Fruit fly (Drosophila melanogaster) whole organism, pupa: ENCODE measurements around the gene CG15880.

ENCODE experiments used
- CG12605 ChIP-seq: fragments of 200-800 bp; sonication (Bioruptor generic); IDR thresholded peaks from 2 replicates; pipeline ENCODE4 v1.3.6; 2022; ENCODE audit warnings: missing biosample characterization, missing genetic modification characterization
- CG13204 ChIP-seq: fragments of 200-800 bp; sonication (Bioruptor generic); optimal IDR thresholded peaks from 2 replicates; lab custom pipeline; 2018; ENCODE audit warnings: missing biosample characterization, mild to moderate bottlenecking, missing genetic modification characterization, moderate library complexity
- CG14655 ChIP-seq: fragments of 200-800 bp; sonication (Bioruptor generic); optimal IDR thresholded peaks from 3 replicates; lab custom pipeline; 2017; ENCODE audit warnings: mild to moderate bottlenecking, missing biosample characterization, missing genetic modification reagents, missing genetic modification characterization
- CG15710 ChIP-seq: fragments of 200-800 bp; sonication (Bioruptor generic); optimal IDR thresholded peaks from 2 replicates; lab custom pipeline; 2018; ENCODE audit warnings: missing biosample characterization, mild to moderate bottlenecking, missing genetic modification characterization, moderate library complexity
- CG17806 ChIP-seq: fragments of 200-800 bp; sonication (Bioruptor generic); optimal IDR thresholded peaks from 2 replicates; lab custom pipeline; 2018; ENCODE audit warnings: missing biosample characterization, mild to moderate bottlenecking, missing genetic modification characterization, moderate library complexity
- CG32121 ChIP-seq: fragments of 200-800 bp; sonication (Bioruptor generic); IDR thresholded peaks from 2 replicates; pipeline ENCODE4 v1.3.6; 2022; ENCODE audit warnings: missing biosample characterization, missing genetic modification characterization
- CG34367 ChIP-seq: fragments of 200-800 bp; sonication (Bioruptor generic); optimal IDR thresholded peaks from 2 replicates; lab custom pipeline; 2018; ENCODE audit warnings: missing biosample characterization, mild to moderate bottlenecking, missing genetic modification characterization
- CG4496 ChIP-seq: fragments of 200-800 bp; sonication (Bioruptor generic); IDR thresholded peaks from 3 replicates; pipeline ENCODE4 v1.3.6; 2022; ENCODE audit warnings: missing biosample characterization, missing genetic modification characterization
- CG8159 ChIP-seq: fragments of 200-800 bp; sonication (Bioruptor generic); optimal IDR thresholded peaks from 3 replicates; lab custom pipeline; 2018; ENCODE audit warnings: missing biosample characterization, mild to moderate bottlenecking, missing genetic modification characterization, moderate library complexity
- CG8301 ChIP-seq: fragments of 200-800 bp; sonication (Bioruptor generic); optimal IDR thresholded peaks from 2 replicates; lab custom pipeline; 2018; ENCODE audit warnings: missing biosample characterization, mild to moderate bottlenecking, missing genetic modification characterization
- CG9948 ChIP-seq: fragments of 200-800 bp; sonication (Bioruptor generic); optimal IDR thresholded peaks from 2 replicates; lab custom pipeline; 2018; ENCODE audit warnings: missing biosample characterization, mild to moderate bottlenecking, missing genetic modification characterization, moderate library complexity
- D1 ChIP-seq: fragments of 200-800 bp; sonication (Bioruptor generic); optimal IDR thresholded peaks from 2 replicates; lab custom pipeline; 2018; ENCODE audit warnings: missing biosample characterization, mild to moderate bottlenecking, missing genetic modification characterization, moderate library complexity
- EcR ChIP-seq: fragments of 200-800 bp; sonication (Bioruptor generic); optimal IDR thresholded peaks from 3 replicates; lab custom pipeline; 2019; ENCODE audit warnings: missing biosample characterization, missing genetic modification characterization, mild to moderate bottlenecking, moderate library complexity, missing genetic modification reagents
- Ets98B ChIP-seq: fragments of 200-800 bp; sonication (Bioruptor generic); IDR thresholded peaks from 2 replicates; pipeline ENCODE4 v1.3.6; 2022; ENCODE audit warnings: missing biosample characterization, missing genetic modification characterization
- Pif1A ChIP-seq: fragments of 200-800 bp; sonication (Bioruptor generic); optimal IDR thresholded peaks from 3 replicates; lab custom pipeline; 2016; ENCODE audit warnings: missing biosample characterization, missing genetic modification characterization
- Pif1B ChIP-seq: fragments of 200-800 bp; sonication (Bioruptor generic); optimal IDR thresholded peaks from 3 replicates; lab custom pipeline; 2016; ENCODE audit warnings: missing biosample characterization, missing genetic modification characterization
- Snoo ChIP-seq: fragments of 200-800 bp; sonication (Bioruptor generic); optimal IDR thresholded peaks from 3 replicates; lab custom pipeline; 2017; ENCODE audit warnings: missing biosample characterization, mild to moderate bottlenecking, missing genetic modification characterization, inconsistent platforms
- fd96Ca ChIP-seq: fragments of 200-800 bp; sonication (Bioruptor generic); IDR thresholded peaks from 3 replicates; pipeline ENCODE4 v1.3.6; 2022; ENCODE audit warnings: missing biosample characterization, missing genetic modification characterization
- gl ChIP-seq: fragments of 200-800 bp; sonication (Bioruptor generic); optimal IDR thresholded peaks from 2 replicates; lab custom pipeline; 2018; ENCODE audit warnings: missing biosample characterization, mild to moderate bottlenecking, missing genetic modification characterization
- rn ChIP-seq: fragments of 200-800 bp; sonication (Bioruptor generic); IDR thresholded peaks from 2 replicates; pipeline ENCODE4 v1.3.6; 2022; ENCODE audit warnings: missing biosample characterization, missing genetic modification characterization

The CG15880 gene

DNA sequence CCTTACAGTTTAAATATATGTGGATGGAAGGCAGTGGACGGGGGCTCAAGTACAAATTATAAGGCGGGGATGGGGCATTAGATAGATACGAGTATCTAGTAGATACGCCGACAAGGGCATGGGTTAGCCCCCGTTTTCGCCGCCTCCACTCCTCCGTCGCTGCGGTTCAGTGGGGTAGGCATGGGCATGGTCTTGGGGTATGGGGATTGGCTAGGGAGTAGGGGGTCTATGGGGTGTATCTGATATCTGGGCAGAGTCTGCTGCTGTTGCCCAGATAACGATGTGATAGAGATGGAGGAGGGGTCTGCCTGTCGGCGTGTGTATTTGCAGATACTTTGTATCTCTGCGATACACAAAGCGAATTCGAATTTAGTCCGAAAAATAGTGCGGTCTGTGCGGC lies 27.8 kb downstream of the CG15880 start:
- TF ChIP-seq CG32121 (GFP tag; lab: Robert Waterston, UW) = no peak
- no peak for TF ChIP-seq gl (tag; lab: Kevin White, UChicago)
- TF ChIP-seq CG13204 (GFP tag; lab: Kevin White, UChicago) = no peak
- no peak for TF ChIP-seq Ets98B (GFP tag; lab: Robert Waterston, UW)
- TF ChIP-seq CG34367 = no peak
- TF ChIP-seq CG9948 (tag; lab: Kevin White, UChicago) = no peak
- TF ChIP-seq fd96Ca (GFP tag; lab: Robert Waterston, UW) = no peak
- TF ChIP-seq Pif1B (GFP tag; lab: Kevin White, UChicago) = no peak
- no peak for TF ChIP-seq rn (GFP tag; lab: Robert Waterston, UW)

DNA sequence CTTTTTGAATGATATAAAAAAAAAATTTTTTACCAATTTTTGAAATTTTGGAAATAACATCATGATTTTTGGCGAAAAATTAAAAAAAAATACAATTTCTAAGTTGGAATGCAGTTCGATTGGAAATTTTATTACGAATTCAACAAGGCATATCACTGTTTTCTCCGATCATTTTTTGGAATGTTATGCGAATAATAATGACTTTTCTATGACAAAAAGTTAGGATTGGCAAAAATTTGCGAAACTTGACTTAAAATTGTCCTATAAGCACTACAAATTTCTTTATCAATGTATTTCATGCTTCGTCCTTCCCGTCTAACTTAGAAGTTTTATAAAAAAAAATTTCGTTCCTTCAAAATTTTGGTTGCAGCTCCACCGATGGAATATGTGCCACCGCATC lies 33.7 kb downstream of the CG15880 start, which contains the start of gene CG3544:
CG3544 (plus strand) TSS at position 301 of the 400 bp plus-strand sequence.
- TF ChIP-seq CG12605 (GFP tag; lab: Robert Waterston, UW) (no peak), Ets98B (GFP tag; lab: Robert Waterston, UW) (no peak), CG13204 (GFP tag; lab: Kevin White, UChicago) (no peak), CG4496 (GFP tag; lab: Robert Waterston, UW) (no peak), fd96Ca (GFP tag; lab: Robert Waterston, UW) (no peak), CG9948 (tag; lab: Kevin White, UChicago) (no peak), D1 (no peak), CG8301 (tag; lab: Kevin White, UChicago) (no peak), CG17806 (tag; lab: Kevin White, UChicago) (no peak), EcR (no peak)

DNA sequence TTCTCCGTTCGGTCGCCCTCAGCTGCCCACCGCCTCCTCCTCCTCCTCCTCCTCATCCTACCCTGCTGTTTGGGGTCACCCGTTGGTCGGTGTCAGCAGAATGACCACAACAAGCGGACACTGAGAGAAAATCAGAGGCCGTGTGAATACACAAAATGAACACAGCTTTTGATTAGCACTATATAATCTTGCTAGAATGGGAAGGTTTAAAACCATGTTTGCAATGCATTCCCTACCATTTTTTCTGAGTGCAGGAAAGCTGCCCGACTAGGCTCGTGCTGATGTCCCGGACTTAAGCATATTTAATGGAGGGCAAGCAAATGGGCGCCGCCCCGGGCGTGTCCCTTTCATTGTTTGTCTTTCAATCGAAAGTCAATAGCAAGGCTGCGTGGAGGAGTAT lies 36.9 kb downstream of the CG15880 start:
- no peak for TF ChIP-seq EcR
- no peak for TF ChIP-seq Pif1A (GFP tag; lab: Kevin White, UChicago)
- TF ChIP-seq CG9948 (tag; lab: Kevin White, UChicago) = no peak
- TF ChIP-seq Ets98B (GFP tag; lab: Robert Waterston, UW) = no peak
- TF ChIP-seq fd96Ca (GFP tag; lab: Robert Waterston, UW) = no peak
- no peak for TF ChIP-seq CG12605 (GFP tag; lab: Robert Waterston, UW)
- no peak for TF ChIP-seq D1

DNA sequence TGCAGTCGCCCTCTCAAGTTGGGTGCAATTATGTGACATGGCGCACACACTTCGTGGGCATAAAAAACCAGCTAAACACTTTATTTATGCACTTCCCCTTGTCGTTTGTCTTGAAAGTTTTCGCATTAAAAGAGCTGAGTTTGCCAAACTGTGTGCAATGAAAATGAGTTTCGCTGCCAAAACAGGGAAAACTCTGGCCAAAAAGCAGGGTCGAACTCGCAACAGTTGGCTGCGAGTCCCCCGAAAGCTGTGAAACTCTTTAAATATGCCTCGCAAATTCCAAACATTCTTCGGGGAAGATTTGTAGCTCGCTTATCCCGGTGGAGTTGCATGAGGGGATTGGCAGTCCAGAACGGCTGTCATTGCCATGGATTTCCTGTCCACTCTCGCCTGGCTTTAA lies 37.6 kb downstream of the CG15880 start, which contains the start of gene Gr21a:
Gr21a (plus strand) TSS at position 301 of the 400 bp plus-strand sequence.
- TF ChIP-seq CG8301 (tag; lab: Kevin White, UChicago) = no peak
- TF ChIP-seq CG34367 = no peak
- TF ChIP-seq CG14655 = no peak
- no peak for TF ChIP-seq Ets98B (GFP tag; lab: Robert Waterston, UW)
- TF ChIP-seq CG17806 (tag; lab: Kevin White, UChicago) = no peak
- TF ChIP-seq CG15710 (tag; lab: Kevin White, UChicago) = no peak
- TF ChIP-seq CG32121 (GFP tag; lab: Robert Waterston, UW) = no peak
- no peak for TF ChIP-seq Pif1A (GFP tag; lab: Kevin White, UChicago)
- no peak for TF ChIP-seq EcR
- no peak for TF ChIP-seq Pif1B (GFP tag; lab: Kevin White, UChicago)
- TF ChIP-seq, all 21 proteins: peak for 0

DNA sequence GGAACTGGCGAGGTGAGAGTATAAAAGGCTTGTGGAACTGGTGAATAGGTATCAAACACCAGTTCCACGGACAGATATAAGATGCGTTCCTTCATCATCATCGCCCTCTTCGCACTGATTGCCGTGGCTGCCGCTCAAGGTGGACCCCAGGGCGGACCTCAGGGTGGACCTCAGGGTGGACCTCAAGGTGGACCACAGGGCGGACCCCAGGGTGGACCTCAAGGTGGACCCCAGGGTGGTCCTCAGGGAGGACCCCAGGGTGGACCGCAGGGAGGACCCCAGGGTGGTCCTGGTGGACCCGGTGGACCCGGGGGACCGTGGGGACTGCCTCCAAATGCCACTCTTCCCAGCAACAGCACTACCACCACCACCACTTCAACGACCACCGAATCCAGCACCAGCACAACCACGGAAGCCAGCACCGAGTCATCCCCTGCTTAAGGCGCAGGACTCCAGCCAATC lies 38.6 kb downstream of the CG15880 start, which contains the start of gene CG13947:
CG13947 (plus strand) TSS at position 51 of the 462 bp plus-strand sequence.
- no peak for TF ChIP-seq EcR

DNA sequence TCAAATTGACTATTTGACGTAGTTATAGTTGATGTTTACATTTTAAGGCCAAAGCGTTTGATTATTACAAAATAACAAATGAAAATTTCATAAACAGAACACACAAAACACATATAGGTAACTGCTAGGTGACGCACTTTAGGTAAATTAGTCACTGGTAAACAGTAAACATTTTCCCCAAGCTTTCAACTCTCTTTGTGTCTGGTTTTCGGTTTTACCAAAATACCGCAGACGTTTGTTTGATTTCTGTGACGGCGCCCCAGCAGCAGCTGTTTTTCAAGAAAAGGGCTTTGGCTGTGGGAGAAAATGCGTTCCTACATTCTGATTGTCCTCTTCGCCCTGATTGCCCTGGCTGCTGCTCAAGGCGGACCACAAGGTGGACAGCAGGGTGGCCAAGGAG lies 41.5 kb downstream of the CG15880 start, which contains the start of gene CG13946:
CG13946 (plus strand) TSS at position 301 of the 400 bp plus-strand sequence.
- TF ChIP-seq EcR (no peak), CG32121 (GFP tag; lab: Robert Waterston, UW) (no peak), CG17806 (tag; lab: Kevin White, UChicago) (no peak), CG9948 (tag; lab: Kevin White, UChicago) (no peak), CG12605 (GFP tag; lab: Robert Waterston, UW) (no peak), CG34367 (no peak), gl (tag; lab: Kevin White, UChicago) (no peak), fd96Ca (GFP tag; lab: Robert Waterston, UW) (no peak), CG4496 (GFP tag; lab: Robert Waterston, UW) (no peak), CG14655 (no peak), CG8301 (tag; lab: Kevin White, UChicago) (no peak), Snoo (tag; lab: Kevin White, UChicago) (no peak), CG8159 (no peak)

DNA sequence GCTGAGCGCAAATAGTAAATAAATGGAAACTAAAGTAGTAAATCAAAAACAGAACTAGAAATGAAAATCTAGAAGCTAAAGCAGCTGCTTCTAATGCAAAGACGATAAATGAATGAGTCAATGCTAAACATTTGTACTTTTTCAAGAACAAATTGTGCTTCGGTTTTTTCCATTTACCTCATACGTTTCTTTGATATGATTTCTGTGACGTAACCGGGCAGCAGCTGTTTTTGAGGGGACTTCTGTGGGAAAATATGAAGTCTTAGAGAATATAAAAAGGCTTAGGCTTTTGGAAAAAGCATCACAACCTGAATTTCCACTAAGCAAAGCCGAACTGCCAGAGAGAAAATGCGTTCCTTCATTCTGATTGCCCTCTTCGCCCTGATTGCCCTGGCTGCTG lies 44.5 kb downstream of the CG15880 start, which contains the start of gene CG12506:
CG12506 (plus strand) TSS at position 301 of the 400 bp plus-strand sequence.
- no peak for TF ChIP-seq D1
- TF ChIP-seq fd96Ca (GFP tag; lab: Robert Waterston, UW) = no peak
